Fruit fly (Drosophila melanogaster) whole organism, wandering third instar larva: ENCODE results near the gene spn-D.

ENCODE experiments used
- GATAd ChIP-seq: sonication (Bioruptor generic); optimal IDR thresholded peaks from 2 replicates; lab custom pipeline; 2016; ENCODE audit warnings: missing biosample characterization, missing genetic modification characterization
- OdsH ChIP-seq: fragments of 200-800 bp; sonication (Bioruptor generic); optimal IDR thresholded peaks from 2 replicates; lab custom pipeline; 2016; ENCODE audit warnings: missing biosample characterization, mild to moderate bottlenecking, missing genetic modification characterization
- Sp1 ChIP-seq: fragments of 200-800 bp; sonication (Bioruptor generic); optimal IDR thresholded peaks from 3 replicates; lab custom pipeline; 2019; ENCODE audit warnings: missing biosample characterization, mild to moderate bottlenecking, missing genetic modification characterization, moderate library complexity
- Vsx2 ChIP-seq: fragments of 200-300, 225-300 bp; sonication (Bioruptor generic); optimal IDR thresholded peaks from 2 replicates; lab custom pipeline; 2018; ENCODE audit warnings: missing biosample characterization, missing genetic modification characterization; ENCODE audit not compliant: partially characterized antibody
- br ChIP-seq: fragments of 200-800 bp; sonication (Bioruptor generic); optimal IDR thresholded peaks from 2 replicates; lab custom pipeline; 2016; ENCODE audit warnings: missing biosample characterization, missing genetic modification characterization
- ey ChIP-seq: fragments of 200-800 bp; sonication (Bioruptor generic); optimal IDR thresholded peaks from 2 replicates; lab custom pipeline; 2016; ENCODE audit warnings: missing biosample characterization, missing genetic modification characterization
- h ChIP-seq: fragments of 200-800 bp; sonication (Bioruptor generic); optimal IDR thresholded peaks from 3 replicates; lab custom pipeline; 2016; ENCODE audit warnings: missing biosample characterization, mild to moderate bottlenecking, missing genetic modification characterization
- psq ChIP-seq: fragments of 200-800 bp; sonication (Bioruptor generic); optimal IDR thresholded peaks from 3 replicates; lab custom pipeline; 2017; ENCODE audit warnings: missing biosample characterization, mild to moderate bottlenecking, missing genetic modification characterization, moderate library complexity
- sv ChIP-seq: fragments of 200-800 bp; sonication (Bioruptor generic); optimal IDR thresholded peaks from 3 replicates; lab custom pipeline; 2016; ENCODE audit warnings: missing biosample characterization, missing genetic modification characterization

- TF ChIP-seq Vsx2 (GFP tag; lab: Kevin White, UChicago) (no peak), br (GFP tag; lab: Kevin White, UChicago) (peak; percentile 51), GATAd (GFP tag; lab: Kevin White, UChicago) (no peak), psq (peak; percentile 30), sv (GFP tag; lab: Kevin White, UChicago) (no peak), h (GFP tag; lab: Kevin White, UChicago) (peak; percentile 36), ey (GFP tag; lab: Kevin White, UChicago) (peak; percentile 4), Sp1 (GFP tag; lab: Kevin White, UChicago) (peak; percentile 26), OdsH (GFP tag; lab: Kevin White, UChicago) (peak; percentile 62)
These were observed 29.5 kb upstream of the spn-D start for dm6 chr3R:27135692-27136641.
